Worm (Caenorhabditis elegans): Measurements from ENCODE around the gene ent-5.

ent-5 gene

ce11 chrX:4623707-4624106 lies 25.3 kb downstream of the ent-5 start:
- TF ChIP-seq fkh-10 (GFP tag; optimal IDR thresholded peaks at IDR 0.05), result peak; percentile 29
- TF ChIP-seq aly-2 (tag; optimal IDR thresholded peaks at IDR 0.05), result no peak

- TF ChIP-seq eor-1 (tag; optimal IDR thresholded peaks at IDR 0.05) (no peak), ceh-82 (tag; optimal IDR thresholded peaks at IDR 0.05) (no peak), daf-12 (tag; optimal IDR thresholded peaks at IDR 0.05) (no peak), sea-2 (GFP tag; optimal IDR thresholded peaks at IDR 0.05) (no peak), ceh-28 (tag; optimal IDR thresholded peaks at IDR 0.05) (no peak), nhr-67 (tag; optimal IDR thresholded peaks at IDR 0.05) (no peak), fos-1 (tag; optimal IDR thresholded peaks at IDR 0.05) (no peak), unc-39 (tag; optimal IDR thresholded peaks at IDR 0.05) (no peak), mdl-1 (tag; optimal IDR thresholded peaks at IDR 0.05) (no peak), fkh-2 (tag; optimal IDR thresholded peaks at IDR 0.05) (no peak), zag-1 (tag; optimal IDR thresholded peaks at IDR 0.05) (no peak), nhr-12 (tag; optimal IDR thresholded peaks at IDR 0.05) (no peak), elt-2 (tag; optimal IDR thresholded peaks at IDR 0.05) (no peak), hmg-11 (tag; optimal IDR thresholded peaks at IDR 0.05) (no peak), snpc-4 (tag; optimal IDR thresholded peaks at IDR 0.05) (no peak)
Observed at ce11 chrX:4622024-4622423, 27.0 kb downstream of the ent-5 start, which contains the start of gene C46C11.3. Gene C46C11.3 (plus strand): TSS chrX:4622324.

ce11 chrX:4620019-4620418 lies 29.0 kb downstream of the ent-5 start:
- TF ChIP-seq fkh-10 (GFP tag; optimal IDR thresholded peaks at IDR 0.05) (peak; percentile 3), lin-39 (tag; optimal IDR thresholded peaks at IDR 0.05) (peak; percentile 37), nfya-1 (tag; optimal IDR thresholded peaks at IDR 0.05; ENCODE audit: insufficient read depth) (no peak), ztf-11 (tag; optimal IDR thresholded peaks at IDR 0.05) (no peak), snpc-4 (tag; optimal IDR thresholded peaks at IDR 0.05) (no peak)

ce11 chrX:4619582-4619981 lies 29.4 kb downstream of the ent-5 start, which contains the start of gene pqn-65:
Gene pqn-65 (minus strand): TSS chrX:4619635.
- TF ChIP-seq egl-27 (tag; optimal IDR thresholded peaks at IDR 0.05) (no peak), nfya-1 (tag; optimal IDR thresholded peaks at IDR 0.05; ENCODE audit: insufficient read depth) (peak; percentile 39), pha-4 (tag; optimal IDR thresholded peaks at IDR 0.05) (peak; percentile 73), pqm-1 (tag; optimal IDR thresholded peaks at IDR 0.05) (no peak), egl-5 (tag; optimal IDR thresholded peaks at IDR 0.05) (peak; percentile 38), elt-2 (tag; optimal IDR thresholded peaks at IDR 0.05) (peak; percentile 12), ceh-28 (tag; optimal IDR thresholded peaks at IDR 0.05) (peak; percentile 19), nhr-25 (tag; optimal IDR thresholded peaks at IDR 0.05) (peak; percentile 36), lin-15B (tag; optimal IDR thresholded peaks at IDR 0.05) (peak; percentile 25)

ce11 chrX:4616832-4617231 lies 32.2 kb downstream of the ent-5 start:
- TF ChIP-seq fkh-10 (GFP tag; optimal IDR thresholded peaks at IDR 0.05) (no peak), egl-5 (tag; optimal IDR thresholded peaks at IDR 0.05) (peak; percentile 10), ceh-28 (tag; optimal IDR thresholded peaks at IDR 0.05) (peak; percentile 13), ceh-16 (tag; optimal IDR thresholded peaks at IDR 0.05) (no peak), skn-1 (tag; optimal IDR thresholded peaks at IDR 0.05) (no peak), ama-1 (optimal IDR thresholded peaks at IDR 0.05) (peak; percentile 0), pha-4 (tag; optimal IDR thresholded peaks at IDR 0.05) (peak; percentile 17), nfya-1 (tag; optimal IDR thresholded peaks at IDR 0.05; ENCODE audit: insufficient read depth) (peak; percentile 27), lin-39 (tag; optimal IDR thresholded peaks at IDR 0.05) (peak; percentile 89), nhr-23 (tag; optimal IDR thresholded peaks at IDR 0.05) (no peak), hmg-11 (tag; optimal IDR thresholded peaks at IDR 0.05) (peak; percentile 46), egl-27 (tag; optimal IDR thresholded peaks at IDR 0.05) (no peak), lin-15B (tag; optimal IDR thresholded peaks at IDR 0.05) (peak; percentile 39), elt-2 (tag; optimal IDR thresholded peaks at IDR 0.05) (no peak), tbx-2 (tag; optimal IDR thresholded peaks at IDR 0.05) (no peak)

- TF ChIP-seq eor-1 (tag; optimal IDR thresholded peaks at IDR 0.05), result no peak
- TF ChIP-seq skn-1 (tag; optimal IDR thresholded peaks at IDR 0.05), result no peak
- no peak for TF ChIP-seq ama-1 (optimal IDR thresholded peaks at IDR 0.05)
- no peak for TF ChIP-seq ztf-4 (tag; optimal IDR thresholded peaks at IDR 0.05)
- no peak for TF ChIP-seq pqm-1 (tag; optimal IDR thresholded peaks at IDR 0.05)
- TF ChIP-seq pha-4 (tag; optimal IDR thresholded peaks at IDR 0.05), result no peak
- no peak for TF ChIP-seq fkh-10 (GFP tag; optimal IDR thresholded peaks at IDR 0.05)
- no peak for TF ChIP-seq nhr-23 (tag; optimal IDR thresholded peaks at IDR 0.05)
- TF ChIP-seq tbx-2 (tag; optimal IDR thresholded peaks at IDR 0.05), result no peak
- no peak for TF ChIP-seq daf-12 (tag; optimal IDR thresholded peaks at IDR 0.05)
- TF ChIP-seq nhr-25 (tag; optimal IDR thresholded peaks at IDR 0.05), result no peak
- TF ChIP-seq nhr-67 (tag; optimal IDR thresholded peaks at IDR 0.05), result no peak
- TF ChIP-seq ceh-9 (tag; optimal IDR thresholded peaks at IDR 0.05), result no peak
- TF ChIP-seq zag-1 (tag; optimal IDR thresholded peaks at IDR 0.05), result no peak
Observed at ce11 chrX:4615034-4615433, 34.0 kb downstream of the ent-5 start.
